Worm (Caenorhabditis elegans): ENCODE data around the gene srj-20.
"Not testable (repeated sequence)": the region's sequence is repeated elsewhere in the genome, so short reads cannot be mapped to it uniquely, and the experiment has no call there.

The srj-20 gene

DNA sequence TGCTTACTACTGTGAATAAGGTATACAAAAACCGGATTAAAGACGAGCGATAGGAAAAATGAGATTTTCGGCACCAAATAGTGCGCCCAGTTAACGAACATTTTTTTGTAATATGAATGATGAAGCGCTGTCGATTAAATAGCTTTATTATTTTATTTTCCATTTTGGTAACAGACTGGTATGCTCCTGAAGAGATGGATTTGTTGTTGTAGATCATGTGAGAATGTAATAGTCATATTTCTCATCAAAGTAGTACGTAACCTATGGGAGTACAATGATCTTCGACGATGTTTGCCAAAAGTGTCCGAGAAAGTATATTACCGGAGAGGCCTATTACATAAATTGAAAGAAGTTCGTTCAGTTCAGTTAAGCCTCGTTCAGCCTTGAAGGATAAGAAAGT lies 2.4 kb downstream of the srj-20 start, which contains the start of gene srj-19:
Gene srj-19 (minus strand): TSS at position 101 of the 400 bp plus-strand sequence.
- TF ChIP-seq lsy-27 (tag; optimal IDR thresholded peaks at IDR 0.05; ENCODE audit: borderline replicate concordance, insufficient read depth) (no peak), hlh-12 (tag; optimal IDR thresholded peaks at IDR 0.05) (no peak), tbx-9 (tag; optimal IDR thresholded peaks at IDR 0.05; ENCODE audit: borderline replicate concordance) (no peak), lsl-1 (GFP tag; optimal IDR thresholded peaks at IDR 0.05) (no peak), lin-35 (GFP tag; optimal IDR thresholded peaks at IDR 0.05) (no peak), F49E8.2 (tag; optimal IDR thresholded peaks at IDR 0.05; ENCODE audit: insufficient read depth) (no peak), Y53G8AR.9 (GFP tag; conservative IDR thresholded peaks at IDR 0.05) (no peak), sptf-2 (GFP tag; optimal IDR thresholded peaks at IDR 0.05) (no peak), nhr-80 (tag; optimal IDR thresholded peaks at IDR 0.05) (no peak), F57A8.1 (GFP tag; optimal IDR thresholded peaks at IDR 0.05) (no peak), F52B5.7 (tag; optimal IDR thresholded peaks at IDR 0.05) (no peak), F37B4.10 (GFP tag; IDR thresholded peaks at IDR 0.05) (no peak), ceh-58 (GFP tag; IDR thresholded peaks at IDR 0.05) (no peak), Y56A3A.18 (GFP tag; IDR thresholded peaks at IDR 0.05) (no peak), snpc-4 (GFP tag; optimal IDR thresholded peaks at IDR 0.05) (no peak), snpc-4 (tag; optimal IDR thresholded peaks at IDR 0.05) (no peak), bed-2 (GFP tag; IDR thresholded peaks at IDR 0.05) (no peak), die-1 (tag; optimal IDR thresholded peaks at IDR 0.05) (no peak), snpc-1.3 (tag; optimal IDR thresholded peaks at IDR 0.05; ENCODE audit: insufficient read depth) (no peak), ceh-91 (GFP tag; IDR thresholded peaks at IDR 0.05) (no peak)

DNA sequence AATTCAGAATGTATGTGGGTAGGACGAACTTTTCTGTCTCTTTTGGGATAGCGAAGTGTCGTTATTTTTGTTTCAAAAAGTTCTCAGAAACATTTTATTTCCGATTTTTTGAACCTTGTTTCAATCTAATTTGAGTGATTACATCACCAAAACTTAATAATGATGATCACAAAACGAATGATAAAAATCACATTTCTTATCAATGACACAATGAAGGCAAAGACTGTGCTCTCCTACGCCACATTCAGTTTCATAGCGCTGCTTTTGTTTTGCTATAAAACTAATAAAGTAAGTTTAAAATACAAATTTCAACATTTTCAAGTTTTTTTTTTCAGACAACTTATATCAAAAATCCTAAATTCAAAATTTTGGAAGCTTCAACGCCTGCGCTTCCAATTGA lies 7.5 kb downstream of the srj-20 start, which contains the start of gene Y45G12C.1:
Gene Y45G12C.1 (plus strand): TSS at position 159 of the 400 bp plus-strand sequence.
- TF ChIP-seq hrde-1 (tag; optimal IDR thresholded peaks at IDR 0.05; ENCODE audit: borderline replicate concordance) (no peak), nhr-80 (tag; optimal IDR thresholded peaks at IDR 0.05) (peak; percentile 60)

ce11 chrV:2561390-2561789 lies 11.6 kb downstream of the srj-20 start, which contains the start of gene gst-10:
TSS of gene gst-10 (plus strand) at chrV:2561690.
- TF ChIP-seq tbp1 (GFP tag; optimal IDR thresholded peaks at IDR 0.05); aptf-2 (GFP tag; conservative IDR thresholded peaks at IDR 0.05); Y67H2A.10 (GFP tag; conservative IDR thresholded peaks at IDR 0.05): not testable (repeated sequence)

- TF ChIP-seq repo-1 (tag; optimal IDR thresholded peaks at IDR 0.05); lir-1 (GFP tag; conservative IDR thresholded peaks at IDR 0.05); Y53F4B.3 (GFP tag; IDR thresholded peaks at IDR 0.05): not testable (repeated sequence)
Measured at ce11 chrV:2536309-2536708, 36.7 kb downstream of the srj-20 start, which contains the start of gene Y45G12C.10. TSS of gene Y45G12C.10 (minus strand) at chrV:2536409.
